6 fruit fly cellular contexts compared by ENCODE assay signal in the genomic region with DNA sequence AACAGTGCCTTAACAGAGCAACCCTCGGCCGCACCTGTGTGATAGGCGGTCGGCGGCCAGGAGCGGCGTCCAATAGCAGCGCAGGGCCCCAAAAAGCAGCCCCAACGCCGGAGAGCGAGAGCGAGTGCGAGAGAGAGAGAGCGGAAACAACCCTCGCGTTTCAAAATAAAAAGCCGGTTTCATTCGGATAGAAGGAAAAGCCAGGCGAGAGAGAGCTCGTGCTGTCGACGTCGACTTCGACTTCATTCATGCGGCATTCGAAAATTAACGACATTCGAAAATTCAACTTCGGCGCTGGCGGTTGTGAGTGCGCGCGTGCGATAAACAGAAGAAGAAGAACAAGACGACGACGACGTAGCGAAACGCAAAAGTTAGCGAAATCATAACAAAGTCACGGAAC.
TF ChIP-seq lines count a peak whose summit lies in the region.

No protein-coding gene starts in this region.

- TF ChIP-seq CTCF in whole organism, embryonic (GFP tag; optimal IDR thresholded peaks at IDR 0.05; lab: Kevin White, UChicago) = no peak

TF ChIP-seq in whole organism, 6 proteins besides CTCF, POLR2A, EP300 and RAD21:
- TF ChIP-seq Dll (optimal IDR thresholded peaks at IDR 0.05; lab: Kevin White, UChicago) (peak; percentile 80), pan (optimal IDR thresholded peaks at IDR 0.05; lab: Kevin White, UChicago) (no peak), usp (GFP tag; optimal IDR thresholded peaks at IDR 0.05; lab: Kevin White, UChicago) (no peak), CG8478 (optimal IDR thresholded peaks at IDR 0.05; lab: Kevin White, UChicago) (no peak), EcR (GFP tag; optimal IDR thresholded peaks at IDR 0.05; lab: Kevin White, UChicago) (no peak)

TF ChIP-seq in whole organism, adult, 20 proteins besides CTCF, POLR2A, EP300 and RAD21:
- no peak for TF ChIP-seq toe (GFP tag; optimal IDR thresholded peaks at IDR 0.05; lab: Kevin White, UChicago)
- no peak for TF ChIP-seq CG33017 (tag; optimal IDR thresholded peaks at IDR 0.05; lab: Kevin White, UChicago)
- peak; percentile 23 for TF ChIP-seq tj (GFP tag; optimal IDR thresholded peaks at IDR 0.05; lab: Kevin White, UChicago)
- TF ChIP-seq bab1 (GFP tag; optimal IDR thresholded peaks at IDR 0.05; lab: Kevin White, UChicago) = peak; percentile 19
- no peak for TF ChIP-seq kay (GFP tag; lab: Kevin White, UChicago; ENCODE audit: borderline replicate concordance)
- TF ChIP-seq cic (GFP tag; optimal IDR thresholded peaks at IDR 0.05; lab: Kevin White, UChicago) = peak; percentile 18

TF ChIP-seq in whole organism, embryonic, 481 proteins besides CTCF, POLR2A, EP300 and RAD21 (continues in another document):
- TF ChIP-seq sna (GFP tag; IDR thresholded peaks at IDR 0.05; lab: Robert Waterston, UW; ENCODE audit: partially characterized antibody) (no peak), CG6791 (GFP tag; IDR thresholded peaks at IDR 0.05; lab: Robert Waterston, UW; ENCODE audit: partially characterized antibody) (0 out of 3 replicates have a peak, but pooled peaks have one; percentile 9), Nf-YA (GFP tag; IDR thresholded peaks at IDR 0.05; lab: Robert Waterston, UW) (peak; percentile 45; the same call in 1 of the 2 replicates), Jarid2 (GFP tag; optimal IDR thresholded peaks at IDR 0.05; lab: Kevin White, UChicago) (peak; percentile 73), Bgb (GFP tag; IDR thresholded peaks at IDR 0.05; lab: Robert Waterston, UW; ENCODE audit: partially characterized antibody) (peak; percentile 64), tna (GFP tag; IDR thresholded peaks at IDR 0.05; lab: Robert Waterston, UW; ENCODE audit: partially characterized antibody) (0 out of 2 replicates have a peak, but pooled peaks have one; percentile 22), CG17385 (GFP tag; optimal IDR thresholded peaks at IDR 0.05; lab: Kevin White, UChicago) (peak; percentile 88), Atf3 (GFP tag; optimal IDR thresholded peaks at IDR 0.05; lab: Kevin White, UChicago) (no peak), Adf1 (GFP tag; IDR thresholded peaks at IDR 0.05; lab: Robert Waterston, UW) (peak; percentile 85), CG1603 (tag; optimal IDR thresholded peaks at IDR 0.05; lab: Kevin White, UChicago) (no peak), jing (GFP tag; optimal IDR thresholded peaks at IDR 0.05; lab: Kevin White, UChicago) (no peak), CG11504 (tag; optimal IDR thresholded peaks at IDR 0.05; lab: Kevin White, UChicago) (peak; percentile 25), seq (GFP tag; IDR thresholded peaks at IDR 0.05; lab: Robert Waterston, UW) (peak; percentile 33; the same call in 1 of the 2 replicates), dmrt99B (tag; optimal IDR thresholded peaks at IDR 0.05; lab: Kevin White, UChicago) (no peak), Scr (GFP tag; IDR thresholded peaks at IDR 0.05; lab: Robert Waterston, UW; ENCODE audit: partially characterized antibody) (0 out of 2 replicates have a peak, but pooled peaks have one; percentile 11), NC2α (GFP tag; optimal IDR thresholded peaks at IDR 0.05; lab: Kevin White, UChicago) (no peak)

TF ChIP-seq in whole organism, prepupa, 60 proteins besides CTCF, POLR2A, EP300 and RAD21:
- TF ChIP-seq svp (GFP tag; lab: Kevin White, UChicago) (peak; percentile 50), net (GFP tag; optimal IDR thresholded peaks at IDR 0.05; lab: Kevin White, UChicago) (no peak), ss (GFP tag; optimal IDR thresholded peaks at IDR 0.05; lab: Kevin White, UChicago) (peak in 1 of 2 experiments; percentile 6), eg (GFP tag; IDR thresholded peaks at IDR 0.05; lab: Robert Waterston, UW) (peak; percentile 18; the same call in 1 of the 3 replicates), Gug (GFP tag; IDR thresholded peaks at IDR 0.05; lab: Robert Waterston, UW) (no peak), Eip78C (GFP tag; lab: Kevin White, UChicago) (peak; percentile 57), CG6854 (GFP tag; optimal IDR thresholded peaks at IDR 0.05; lab: Kevin White, UChicago) (peak; percentile 67), fkh (GFP tag; optimal IDR thresholded peaks at IDR 0.05; lab: Kevin White, UChicago) (no peak), CG11762 (GFP tag; optimal IDR thresholded peaks at IDR 0.05; lab: Kevin White, UChicago; ENCODE audit: insufficient read depth) (no peak), CG15336 (GFP tag; IDR thresholded peaks at IDR 0.05; lab: Robert Waterston, UW) (peak; percentile 34; the same call in 1 of the 2 replicates), dsx (GFP tag; optimal IDR thresholded peaks at IDR 0.05; lab: Kevin White, UChicago; ENCODE audit: poor library complexity, severe bottlenecking) (peak; percentile 10), CG11902 (GFP tag; optimal IDR thresholded peaks at IDR 0.05; lab: Kevin White, UChicago) (peak; percentile 48), lz (GFP tag; optimal IDR thresholded peaks at IDR 0.05; lab: Kevin White, UChicago) (no peak), CG9139 (GFP tag; optimal IDR thresholded peaks at IDR 0.05; lab: Kevin White, UChicago) (peak; percentile 23), CG10631 (GFP tag; optimal IDR thresholded peaks at IDR 0.05; lab: Kevin White, UChicago) (no peak)

TF ChIP-seq in whole organism, pupa, 21 proteins besides CTCF, POLR2A, EP300 and RAD21:
- TF ChIP-seq CG12605 (GFP tag; IDR thresholded peaks at IDR 0.05; lab: Robert Waterston, UW) (peak; percentile 44), Pif1B (GFP tag; optimal IDR thresholded peaks at IDR 0.05; lab: Kevin White, UChicago) (no peak), rn (GFP tag; IDR thresholded peaks at IDR 0.05; lab: Robert Waterston, UW) (no peak), EcR (GFP tag; optimal IDR thresholded peaks at IDR 0.05; lab: Kevin White, UChicago) (peak; percentile 2), gl (tag; optimal IDR thresholded peaks at IDR 0.05; lab: Kevin White, UChicago) (no peak), D1 (tag; optimal IDR thresholded peaks at IDR 0.05; lab: Kevin White, UChicago) (no peak), fd96Ca (GFP tag; IDR thresholded peaks at IDR 0.05; lab: Robert Waterston, UW) (peak; percentile 51; the same call in 1 of the 3 replicates), Ets98B (GFP tag; IDR thresholded peaks at IDR 0.05; lab: Robert Waterston, UW) (peak; percentile 26; the same call in 1 of the 2 replicates), CG32121 (GFP tag; IDR thresholded peaks at IDR 0.05; lab: Robert Waterston, UW) (peak; percentile 31; the same call in 1 of the 2 replicates), CG17806 (tag; optimal IDR thresholded peaks at IDR 0.05; lab: Kevin White, UChicago) (no peak), CG8159 (tag; optimal IDR thresholded peaks at IDR 0.05; lab: Kevin White, UChicago) (no peak), CG13204 (GFP tag; optimal IDR thresholded peaks at IDR 0.05; lab: Kevin White, UChicago) (peak; percentile 57), CG4496 (GFP tag; IDR thresholded peaks at IDR 0.05; lab: Robert Waterston, UW) (0 out of 3 replicates have a peak, but pooled peaks have one; percentile 48)
TF ChIP-seq in whole organism, pupa: peak in this region for 7.

TF ChIP-seq in whole organism, wandering third instar larva, 38 proteins besides CTCF, POLR2A, EP300 and RAD21:
- TF ChIP-seq dsf (GFP tag; optimal IDR thresholded peaks at IDR 0.05; lab: Kevin White, UChicago; ENCODE audit: borderline replicate concordance) = no peak
- no peak for TF ChIP-seq tai (GFP tag; optimal IDR thresholded peaks at IDR 0.05; lab: Kevin White, UChicago)
- peak; percentile 50 for TF ChIP-seq Vsx2 (GFP tag; optimal IDR thresholded peaks at IDR 0.05; lab: Kevin White, UChicago; ENCODE audit: partially characterized antibody)
- no peak for TF ChIP-seq Hr78 (GFP tag; optimal IDR thresholded peaks at IDR 0.05; lab: Kevin White, UChicago)
- TF ChIP-seq Hr83 (GFP tag; optimal IDR thresholded peaks at IDR 0.05; lab: Kevin White, UChicago; ENCODE audit: poor library complexity, severe bottlenecking) = no peak
- no peak for TF ChIP-seq brk (GFP tag; optimal IDR thresholded peaks at IDR 0.05; lab: Kevin White, UChicago)
- TF ChIP-seq woc (GFP tag; optimal IDR thresholded peaks at IDR 0.05; lab: Kevin White, UChicago) = no peak
- no peak for TF ChIP-seq Dfd (GFP tag; optimal IDR thresholded peaks at IDR 0.05; lab: Kevin White, UChicago)
- no peak for TF ChIP-seq rgr (GFP tag; optimal IDR thresholded peaks at IDR 0.05; lab: Kevin White, UChicago)
- TF ChIP-seq Dif (GFP tag; optimal IDR thresholded peaks at IDR 0.05; lab: Kevin White, UChicago; ENCODE audit: partially characterized antibody) = peak; percentile 84
- TF ChIP-seq N (GFP tag; optimal IDR thresholded peaks at IDR 0.05; lab: Kevin White, UChicago) = no peak
- TF ChIP-seq dl (GFP tag; optimal IDR thresholded peaks at IDR 0.05; lab: Kevin White, UChicago; ENCODE audit: insufficient read depth in 1 of 2, partially characterized antibody in 2 of 2) = peak; percentile 63 to 72
- no peak for TF ChIP-seq Hnf4 (GFP tag; optimal IDR thresholded peaks at IDR 0.05; lab: Kevin White, UChicago)
- no peak for TF ChIP-seq dmrt93B (GFP tag; optimal IDR thresholded peaks at IDR 0.05; lab: Kevin White, UChicago)
